Fruit fly (Drosophila melanogaster) whole organism, embryonic: ENCODE results near the gene CG31068.

Experiments
- Bdp1 ChIP-seq: fragments of 200-800 bp; sonication (Bioruptor generic); optimal IDR thresholded peaks from 3 replicates; lab custom pipeline; 2016; ENCODE audit warnings: missing biosample characterization, missing genetic modification characterization
- CG1024 ChIP-seq: fragments of 200-800 bp; sonication (Bioruptor generic); IDR thresholded peaks from 2 replicates; pipeline ENCODE4 v1.3.6; 2022; ENCODE audit warnings: missing biosample characterization, missing genetic modification characterization
- CG10321 ChIP-seq: fragments of 200-800 bp; sonication (Bioruptor generic); IDR thresholded peaks from 2 replicates; pipeline ENCODE4 v1.3.6; 2022; ENCODE audit warnings: missing biosample characterization, missing genetic modification characterization
- CG12071 ChIP-seq: fragments of 200-800 bp; sonication (Bioruptor generic); optimal IDR thresholded peaks from 3 replicates; lab custom pipeline; 2018; ENCODE audit warnings: missing biosample characterization, mild to moderate bottlenecking, missing genetic modification characterization
- CG12155 ChIP-seq: fragments of 200-800 bp; sonication (Bioruptor generic); optimal IDR thresholded peaks from 3 replicates; lab custom pipeline; 2016; ENCODE audit warnings: missing biosample characterization, missing genetic modification characterization
- CG14667 ChIP-seq: fragments of 200-800 bp; sonication (Bioruptor generic); IDR thresholded peaks from 2 replicates; pipeline ENCODE4 v1.3.6; 2022; ENCODE audit warnings: missing biosample characterization, missing genetic modification characterization
- CG14710 ChIP-seq: fragments of 200-800 bp; sonication (Bioruptor generic); optimal IDR thresholded peaks from 3 replicates; lab custom pipeline; 2019; ENCODE audit warnings: missing biosample characterization, mild to moderate bottlenecking, missing genetic modification characterization, moderate library complexity
- CG17802 ChIP-seq: fragments of 200-800 bp; sonication (Bioruptor generic); optimal IDR thresholded peaks from 2 replicates; lab custom pipeline; 2018; ENCODE audit warnings: missing biosample characterization, mild to moderate bottlenecking, missing genetic modification characterization, moderate library complexity
- CG17912 ChIP-seq: fragments of 200-800 bp; sonication (Bioruptor generic); optimal IDR thresholded peaks from 2 replicates; lab custom pipeline; 2018; ENCODE audit warnings: missing biosample characterization, mild to moderate bottlenecking, missing genetic modification characterization
- CG18476 ChIP-seq: fragments of 200-800 bp; sonication (Bioruptor generic); optimal IDR thresholded peaks from 2 replicates; lab custom pipeline; 2016; ENCODE audit warnings: missing biosample characterization, mild to moderate bottlenecking, missing genetic modification characterization
- CG18764 ChIP-seq: fragments of 200-800 bp; sonication (Bioruptor generic); optimal IDR thresholded peaks from 3 replicates; lab custom pipeline; 2016; ENCODE audit warnings: missing biosample characterization, missing genetic modification characterization
- CG30020 ChIP-seq: fragments of 200-800 bp; optimal IDR thresholded peaks from 2 replicates; lab custom pipeline; 2019; ENCODE audit warnings: missing biosample characterization, mild to moderate bottlenecking, missing genetic modification characterization, moderate library complexity
- CG3726 ChIP-seq: fragments of 200-800 bp; sonication (Bioruptor generic); IDR thresholded peaks from 3 replicates; pipeline ENCODE4, ENCODE4 v1.3.6; 2022; ENCODE audit warnings: missing biosample characterization, missing genetic modification characterization
- Dad ChIP-seq: fragments of 200-800 bp; sonication (Bioruptor generic); optimal IDR thresholded peaks from 3 replicates; lab custom pipeline; 2016; ENCODE audit warnings: missing biosample characterization, missing genetic modification characterization
- Dek ChIP-seq: fragments of 200-800 bp; sonication (Bioruptor generic); optimal IDR thresholded peaks from 3 replicates; lab custom pipeline; 2019; ENCODE audit warnings: missing biosample characterization, mild to moderate bottlenecking, missing genetic modification characterization, moderate library complexity
- Elba2 ChIP-seq: fragments of 200-800 bp; sonication (Bioruptor generic); optimal IDR thresholded peaks from 3 replicates; lab custom pipeline; 2016; ENCODE audit warnings: missing biosample characterization, missing genetic modification characterization
- Hey ChIP-seq: fragments of 200-800 bp; sonication (Bioruptor generic); optimal IDR thresholded peaks from 3 replicates; lab custom pipeline; 2018; ENCODE audit warnings: missing biosample characterization, mild to moderate bottlenecking, missing genetic modification characterization
- Neu2 ChIP-seq: fragments of 200-800 bp; sonication (Bioruptor generic); optimal IDR thresholded peaks from 3 replicates; lab custom pipeline; 2016; ENCODE audit warnings: missing biosample characterization, missing genetic modification characterization, borderline replicate concordance
- Sin3A ChIP-seq: fragments of >200 bp; optimal IDR thresholded peaks from 2 replicates; lab custom pipeline; 2018
- Sox102F ChIP-seq: fragments of 200-800 bp; sonication (Bioruptor generic); optimal IDR thresholded peaks from 2 replicates; lab custom pipeline; 2018; ENCODE audit warnings: missing biosample characterization, mild to moderate bottlenecking, missing genetic modification characterization, moderate library complexity
- Usf ChIP-seq: fragments of 200-800 bp; sonication (Bioruptor generic); optimal IDR thresholded peaks from 2 replicates; lab custom pipeline; 2017; ENCODE audit warnings: missing genotype, missing biosample characterization, missing genetic modification characterization
- abd-A ChIP-seq: fragments of 200-800 bp; sonication (Bioruptor generic); optimal IDR thresholded peaks from 3 replicates; lab custom pipeline; 2019; ENCODE audit warnings: missing biosample characterization, mild to moderate bottlenecking, missing genetic modification characterization, moderate library complexity
- ato ChIP-seq: fragments of 200-800 bp; sonication (Bioruptor generic); IDR thresholded peaks from 2 replicates; pipeline ENCODE4 v1.3.6; 2022; ENCODE audit warnings: missing biosample characterization, missing genetic modification characterization; ENCODE audit not compliant: partially characterized antibody
- bigmax ChIP-seq: fragments of 200-800 bp; sonication (Bioruptor generic); optimal IDR thresholded peaks from 2 replicates; lab custom pipeline; 2018; ENCODE audit warnings: missing biosample characterization, mild to moderate bottlenecking, missing genetic modification characterization
- bowl ChIP-seq: fragments of 200-800 bp; sonication (Bioruptor generic); IDR thresholded peaks from 2 replicates; pipeline ENCODE4 v1.3.6; 2022; ENCODE audit warnings: missing biosample characterization, missing genetic modification characterization
- cas ChIP-seq: fragments of 200-800 bp; sonication (Bioruptor generic); IDR thresholded peaks from 2 replicates; pipeline ENCODE4 v1.3.6; 2022; ENCODE audit warnings: missing biosample characterization, missing genetic modification characterization
- chinmo ChIP-seq: fragments of 200-800 bp; sonication (Bioruptor generic); IDR thresholded peaks from 4 replicates; pipeline ENCODE4 v1.3.6; 2022; ENCODE audit warnings: missing biosample characterization, missing genetic modification characterization; ENCODE audit not compliant: partially characterized antibody
- cwo ChIP-seq: fragments of 200-800 bp; sonication (Bioruptor generic); optimal IDR thresholded peaks from 3 replicates; lab custom pipeline; 2017; ENCODE audit warnings: missing biosample characterization, missing genetic modification characterization, mild to moderate bottlenecking, moderate library complexity, missing genetic modification reagents
- eyg ChIP-seq: fragments of 200-800 bp; sonication (Bioruptor generic); optimal IDR thresholded peaks from 3 replicates; lab custom pipeline; 2016; ENCODE audit warnings: missing biosample characterization, missing genetic modification characterization
- fd96Cb ChIP-seq: fragments of 200-800 bp; sonication (Bioruptor generic); optimal IDR thresholded peaks from 2 replicates; lab custom pipeline; 2018; ENCODE audit warnings: missing biosample characterization, mild to moderate bottlenecking, missing genetic modification characterization, moderate library complexity
- fru ChIP-seq: fragments of >200 bp; optimal IDR thresholded peaks from 2 replicates; lab custom pipeline; 2017
- gro ChIP-seq: fragments of 200-800 bp; sonication (Bioruptor generic); optimal IDR thresholded peaks from 2 replicates; lab custom pipeline; 2016; ENCODE audit warnings: missing biosample characterization, missing genetic modification characterization
- mirr ChIP-seq: fragments of 200-800 bp; sonication (Bioruptor generic); optimal IDR thresholded peaks from 3 replicates; lab custom pipeline; 2018; ENCODE audit warnings: missing biosample characterization, mild to moderate bottlenecking, missing genetic modification characterization
- org-1 ChIP-seq: fragments of 200-800 bp; sonication (Bioruptor generic); optimal IDR thresholded peaks from 2 replicates; lab custom pipeline; 2017; ENCODE audit warnings: missing biosample characterization, missing genetic modification characterization
- p53 ChIP-seq: fragments of 200-800 bp; sonication (Bioruptor generic); optimal IDR thresholded peaks from 2 replicates; lab custom pipeline; 2016; ENCODE audit warnings: missing biosample characterization, missing genetic modification characterization
- pho ChIP-seq: fragments of 200-800 bp; sonication (Bioruptor generic); optimal IDR thresholded peaks from 2 replicates; lab custom pipeline; 2016; ENCODE audit warnings: missing biosample characterization, missing genetic modification characterization
- sens-2 ChIP-seq: fragments of 200-800 bp; sonication (Bioruptor generic); IDR thresholded peaks from 2 replicates; pipeline ENCODE4 v1.3.6; 2022; ENCODE audit warnings: missing biosample characterization, missing genetic modification characterization
- tin ChIP-seq: fragments of 200-800 bp; sonication (Bioruptor generic); optimal IDR thresholded peaks from 3 replicates; lab custom pipeline; 2016; ENCODE audit warnings: missing biosample characterization, missing genetic modification characterization
- ttk ChIP-seq: fragments of 200-800 bp; sonication (Bioruptor generic); IDR thresholded peaks from 2 replicates; pipeline ENCODE4 v2.1.2; 2022; ENCODE audit warnings: missing biosample characterization, missing genetic modification characterization
- tx ChIP-seq: fragments of 200-800 bp; sonication (Bioruptor generic); optimal IDR thresholded peaks from 2 replicates; lab custom pipeline; 2016; ENCODE audit warnings: missing biosample characterization, missing genetic modification characterization
- vvl ChIP-seq: fragments of 200-800 bp; sonication (Bioruptor generic); IDR thresholded peaks from 2 replicates; pipeline ENCODE4 v1.3.6; 2022; ENCODE audit warnings: missing biosample characterization, missing genetic modification characterization
- wdn ChIP-seq: fragments of 200-800 bp; sonication (Bioruptor generic); IDR thresholded peaks from 2 replicates; pipeline ENCODE4 v1.3.6; 2022; ENCODE audit warnings: missing biosample characterization, missing genetic modification characterization

The CG31068 gene

DNA sequence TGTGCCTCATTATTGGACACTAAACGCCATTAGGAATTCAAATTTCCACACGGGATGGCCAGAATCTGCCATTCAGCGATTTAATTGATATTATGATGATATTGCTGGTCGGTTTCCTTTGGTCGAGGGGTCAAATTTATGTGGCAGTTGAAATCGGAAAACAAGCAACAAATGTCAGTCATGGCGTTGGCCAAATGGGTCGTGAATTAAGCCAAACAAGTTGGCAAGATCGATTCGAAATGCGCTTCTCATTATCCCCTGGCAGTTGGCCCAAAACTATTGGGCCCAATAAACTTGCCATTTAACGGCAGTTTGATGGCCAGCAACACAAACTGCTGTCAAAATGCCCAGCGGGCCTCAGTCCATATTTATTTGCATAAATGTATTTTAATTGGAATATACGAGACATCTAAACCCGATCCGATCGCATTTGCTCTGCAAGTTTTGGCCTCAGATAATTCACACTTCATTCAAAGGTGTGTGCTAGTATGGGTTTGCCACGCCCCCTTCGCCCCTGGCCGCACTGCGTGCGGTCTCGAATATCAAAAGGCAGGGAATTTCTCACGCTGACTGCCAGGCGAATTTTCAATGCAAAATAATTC is 20.4 kb upstream of the CG31068 start:
- no peak for TF ChIP-seq Usf (GFP tag; lab: Kevin White, UChicago)
- no peak for TF ChIP-seq Dek (tag; lab: Kevin White, UChicago)
- TF ChIP-seq pho (GFP tag; lab: Kevin White, UChicago) = no peak
- no peak for TF ChIP-seq CG14667
- TF ChIP-seq vvl (GFP tag; lab: Robert Waterston, UW) = peak; percentile 63
- TF ChIP-seq p53 (GFP tag; lab: Kevin White, UChicago) = no peak
- TF ChIP-seq fru (lab: Kevin White, UChicago) = no peak
- TF ChIP-seq Sin3A (lab: Kevin White, UChicago) = no peak
- TF ChIP-seq Neu2 (GFP tag; lab: Kevin White, UChicago) = no peak
- TF ChIP-seq ato (GFP tag; lab: Robert Waterston, UW) = no peak
- TF ChIP-seq cwo (GFP tag; lab: Kevin White, UChicago) = no peak
- no peak for TF ChIP-seq CG12155 (GFP tag; lab: Kevin White, UChicago)
- TF ChIP-seq CG18476 = no peak
- no peak for TF ChIP-seq CG14710 (tag; lab: Kevin White, UChicago)
- TF ChIP-seq CG12071 (GFP tag; lab: Kevin White, UChicago) = no peak
- no peak for TF ChIP-seq tx (GFP tag; lab: Kevin White, UChicago)
- TF ChIP-seq Dad (GFP tag; lab: Kevin White, UChicago) = no peak
- no peak for TF ChIP-seq sens-2 (GFP tag; lab: Robert Waterston, UW)
- peak; percentile 28 for TF ChIP-seq gro (GFP tag; lab: Kevin White, UChicago)
- 0 out of 3 replicates have a peak, but pooled peaks have one; percentile 23 for TF ChIP-seq CG3726 (GFP tag; lab: Robert Waterston, UW)
- TF ChIP-seq CG17912 (GFP tag; lab: Kevin White, UChicago) = no peak
- no peak for TF ChIP-seq CG18764 (GFP tag; lab: Kevin White, UChicago)
- no peak for TF ChIP-seq eyg (GFP tag; lab: Kevin White, UChicago)
- no peak for TF ChIP-seq ttk (GFP tag; lab: Robert Waterston, UW)
- peak; percentile 96 for TF ChIP-seq abd-A
- TF ChIP-seq org-1 (GFP tag; lab: Kevin White, UChicago) = no peak
- TF ChIP-seq Bdp1 (GFP tag; lab: Kevin White, UChicago) = no peak
- no peak for TF ChIP-seq wdn (GFP tag; lab: Robert Waterston, UW)
- no peak for TF ChIP-seq cas (GFP tag; lab: Robert Waterston, UW)
- no peak for TF ChIP-seq bowl (GFP tag; lab: Robert Waterston, UW)
- no peak for TF ChIP-seq CG30020 (tag; lab: Kevin White, UChicago)
- TF ChIP-seq fd96Cb (tag; lab: Kevin White, UChicago) = no peak
- TF ChIP-seq bigmax (GFP tag; lab: Kevin White, UChicago) = no peak
- TF ChIP-seq tin (GFP tag; lab: Kevin White, UChicago) = no peak
- TF ChIP-seq CG10321 = no peak
- TF ChIP-seq Hey (tag; lab: Kevin White, UChicago) = no peak
- TF ChIP-seq CG17802 (tag; lab: Kevin White, UChicago) = no peak
- TF ChIP-seq chinmo = 0 out of 4 replicates have a peak, but pooled peaks have one; percentile 62
- TF ChIP-seq mirr (GFP tag; lab: Kevin White, UChicago) = no peak
- TF ChIP-seq Elba2 (GFP tag; lab: Kevin White, UChicago) = no peak
- TF ChIP-seq Sox102F (GFP tag; lab: Kevin White, UChicago) = no peak
- TF ChIP-seq CG1024 (GFP tag; lab: Robert Waterston, UW) = no peak
